Worm (Caenorhabditis elegans): ENCODE measurements around the gene mdt-30.

mdt-30 gene

DNA sequence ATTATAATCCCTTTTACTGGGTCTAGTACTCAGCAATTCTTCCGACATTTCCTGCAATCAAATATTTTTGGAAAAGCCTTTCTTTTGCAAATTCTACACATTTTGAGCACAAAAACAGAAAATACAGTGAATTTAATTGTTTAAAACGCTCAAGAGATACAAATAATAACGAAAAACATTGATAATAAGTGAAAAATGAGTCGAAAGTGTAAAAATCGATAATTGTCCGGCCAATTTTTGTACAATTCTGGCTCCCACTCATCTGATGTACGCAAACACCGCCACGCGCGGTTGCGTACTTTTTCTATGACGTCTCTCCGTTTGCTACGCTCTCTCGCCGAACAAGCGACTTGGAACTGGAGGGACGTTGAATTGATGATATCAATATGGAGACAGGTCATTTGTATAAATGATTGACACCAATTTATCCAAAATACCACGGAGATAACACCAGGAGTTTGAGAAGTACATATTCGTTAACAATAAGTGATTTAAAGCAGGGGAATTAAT lies 7.0 kb downstream of the mdt-30 start, which contains the start of gene lin-36 (continued):
- TF ChIP-seq snpc-3.4 (tag; optimal IDR thresholded peaks at IDR 0.05) = no peak
- TF ChIP-seq snpc-1.3 (tag; optimal IDR thresholded peaks at IDR 0.05; ENCODE audit: insufficient read depth) = no peak
- TF ChIP-seq atf-7 (tag; optimal IDR thresholded peaks at IDR 0.05) = no peak
- no peak for TF ChIP-seq hrde-1 (tag; optimal IDR thresholded peaks at IDR 0.05; ENCODE audit: borderline replicate concordance)
- no peak for TF ChIP-seq sptf-2 (GFP tag; optimal IDR thresholded peaks at IDR 0.05)
- no peak for TF ChIP-seq ztf-25 (GFP tag; IDR thresholded peaks at IDR 0.05)
- no peak for TF ChIP-seq ceh-79 (tag; optimal IDR thresholded peaks at IDR 0.05)
- no peak for TF ChIP-seq bed-2 (GFP tag; IDR thresholded peaks at IDR 0.05)
- TF ChIP-seq attf-3 (GFP tag; conservative IDR thresholded peaks at IDR 0.05) = 0 out of 2 replicates have a peak, but pooled peaks have one; percentile 39
- TF ChIP-seq ceh-40 (GFP tag; IDR thresholded peaks at IDR 0.05) = no peak
- TF ChIP-seq B0336.3 (GFP tag; IDR thresholded peaks at IDR 0.05) = 0 out of 2 replicates have a peak, but pooled peaks have one; percentile 21
- no peak for TF ChIP-seq unc-62 (GFP tag; optimal IDR thresholded peaks at IDR 0.05)

DNA sequence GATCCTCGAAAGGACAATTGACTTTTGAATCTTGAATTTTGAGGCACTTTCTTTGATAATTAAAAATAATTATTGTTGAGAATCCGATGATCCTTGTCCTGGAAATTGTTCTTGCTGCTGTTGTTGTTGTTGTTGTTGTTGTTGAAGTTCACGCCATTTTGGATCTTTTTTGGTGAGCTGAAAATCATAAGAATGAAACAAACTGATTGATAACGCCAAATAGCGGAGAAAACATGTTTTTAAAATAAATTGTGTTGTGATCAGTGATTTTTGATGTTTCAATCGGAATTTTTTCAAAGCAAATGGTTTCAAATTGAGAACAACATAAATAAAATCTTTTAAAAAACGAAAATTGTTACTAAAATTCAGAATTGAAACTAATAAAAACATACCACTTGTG lies 10.8 kb downstream of the mdt-30 start:
- TF ChIP-seq xnd-1 (tag; optimal IDR thresholded peaks at IDR 0.05) = no peak
- TF ChIP-seq madf-6 (GFP tag; IDR thresholded peaks at IDR 0.05) = no peak
- TF ChIP-seq lir-1 (GFP tag; conservative IDR thresholded peaks at IDR 0.05) = no peak
- TF ChIP-seq athp-1 (tag; optimal IDR thresholded peaks at IDR 0.05) = no peak
- no peak for TF ChIP-seq tbx-9 (tag; optimal IDR thresholded peaks at IDR 0.05; ENCODE audit: borderline replicate concordance)

DNA sequence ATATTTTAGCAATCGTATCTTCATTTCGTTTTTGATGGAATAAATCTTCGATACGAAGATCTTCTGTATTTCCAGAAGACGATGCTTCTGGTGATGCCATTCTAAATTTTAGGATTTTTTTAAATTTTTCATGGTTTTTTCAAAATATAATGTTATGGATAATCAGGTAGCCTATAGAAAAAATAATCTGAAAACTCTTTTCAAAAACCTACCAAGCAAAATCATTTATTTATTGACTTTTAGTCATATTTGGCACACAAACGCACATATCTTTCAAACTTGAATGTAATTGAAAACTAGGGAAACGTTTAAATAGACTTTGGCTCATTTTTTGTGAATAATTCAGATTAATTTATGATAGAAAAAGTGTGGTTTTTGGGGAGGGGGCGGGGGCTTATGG lies 11.4 kb downstream of the mdt-30 start, which contains the start of gene F44B9.5:
Gene F44B9.5 (minus strand): TSS at position 101 of the 400 bp plus-strand sequence.
- no peak for TF ChIP-seq ets-4 (GFP tag; optimal IDR thresholded peaks at IDR 0.05)
- TF ChIP-seq ekl-4 (GFP tag; IDR thresholded peaks at IDR 0.05) = no peak
- TF ChIP-seq madf-6 (GFP tag; IDR thresholded peaks at IDR 0.05) = no peak

ce11 chrIII:8013582-8013981 lies 14.3 kb downstream of the mdt-30 start:
- TF ChIP-seq athp-1 (tag; optimal IDR thresholded peaks at IDR 0.05) = peak; percentile 31
- no peak for TF ChIP-seq mel-28 (tag; optimal IDR thresholded peaks at IDR 0.05; ENCODE audit: borderline replicate concordance)
- 0 out of 2 replicates have a peak, but pooled peaks have one; percentile 23 for TF ChIP-seq madf-6 (GFP tag; IDR thresholded peaks at IDR 0.05)
- TF ChIP-seq unc-130 (GFP tag; optimal IDR thresholded peaks at IDR 0.05) = peak; percentile 3
- TF ChIP-seq sea-2 (GFP tag; IDR thresholded peaks at IDR 0.05) = no peak
- TF ChIP-seq hrde-1 (tag; optimal IDR thresholded peaks at IDR 0.05; ENCODE audit: borderline replicate concordance) = peak; percentile 25
- TF ChIP-seq madf-10 (tag; optimal IDR thresholded peaks at IDR 0.05) = no peak
- no peak for TF ChIP-seq gei-17 (GFP tag; optimal IDR thresholded peaks at IDR 0.05)
- TF ChIP-seq rpc-1 (optimal IDR thresholded peaks at IDR 0.05) = no peak
- TF ChIP-seq rpc-1 (tag; optimal IDR thresholded peaks at IDR 0.05) = no peak
- TF ChIP-seq him-1 (tag; optimal IDR thresholded peaks at IDR 0.05) = peak; percentile 91
- no peak for TF ChIP-seq mes-4 (tag; optimal IDR thresholded peaks at IDR 0.05)
- TF ChIP-seq B0035.1 (tag; optimal IDR thresholded peaks at IDR 0.05) = no peak

ce11 chrIII:8010260-8010822 lies 17.5 kb downstream of the mdt-30 start, which contains the start of gene cit-1.2:
cit-1.2 (plus strand) TSS chrIII:8010772.
- no peak for TF ChIP-seq hlh-26 (GFP tag; conservative IDR thresholded peaks at IDR 0.05)
- TF ChIP-seq rcor-1 (GFP tag; IDR thresholded peaks at IDR 0.05) = no peak
- TF ChIP-seq nfyb-1 (GFP tag; IDR thresholded peaks at IDR 0.05) = 0 out of 2 replicates have a peak, but pooled peaks have one; percentile 30
- peak; percentile 23; the same call in 1 of the 2 replicates for TF ChIP-seq cebp-1 (GFP tag; IDR thresholded peaks at IDR 0.05)
- peak; percentile 67 for TF ChIP-seq cebp-1 (tag; optimal IDR thresholded peaks at IDR 0.05)
- 0 out of 2 replicates have a peak, but pooled peaks have one; percentile 19 for TF ChIP-seq pbrm-1 (GFP tag; IDR thresholded peaks at IDR 0.05)
